Worm (Caenorhabditis elegans): ENCODE results near the gene phf-34.

The phf-34 gene

ce11 chrX:9934009-9934323 lies 34.7 kb upstream of the phf-34 start (continued):
- TF ChIP-seq mxl-2 (GFP tag; conservative IDR thresholded peaks at IDR 0.05) (no peak), lin-1 (GFP tag; IDR thresholded peaks at IDR 0.05) (no peak), hlh-11 (tag; optimal IDR thresholded peaks at IDR 0.05) (peak; percentile 19), ces-1 (GFP tag; optimal IDR thresholded peaks at IDR 0.05) (no peak), gei-8 (GFP tag; optimal IDR thresholded peaks at IDR 0.05) (no peak), zip-2 (tag; optimal IDR thresholded peaks at IDR 0.05) (no peak), snpc-1.2 (GFP tag; IDR thresholded peaks at IDR 0.05) (no peak), fos-1 (tag; optimal IDR thresholded peaks at IDR 0.05) (no peak), lin-29 (GFP tag; IDR thresholded peaks at IDR 0.05) (no peak), lin-13 (GFP tag; optimal IDR thresholded peaks at IDR 0.05) (no peak), aha-1 (tag) (no peak), lim-7 (GFP tag; IDR thresholded peaks at IDR 0.05) (no peak), nhr-28 (tag; optimal IDR thresholded peaks at IDR 0.05) (peak; percentile 37), pqm-1 (tag; optimal IDR thresholded peaks at IDR 0.05) (peak; percentile 37), nhr-48 (tag; optimal IDR thresholded peaks at IDR 0.05) (no peak), F44E2.7 (GFP tag; IDR thresholded peaks at IDR 0.05) (no peak), ZK337.2 (GFP tag; IDR thresholded peaks at IDR 0.05) (no peak), ztf-11 (tag; optimal IDR thresholded peaks at IDR 0.05) (no peak), R02D3.7 (tag; optimal IDR thresholded peaks at IDR 0.05) (no peak)

DNA sequence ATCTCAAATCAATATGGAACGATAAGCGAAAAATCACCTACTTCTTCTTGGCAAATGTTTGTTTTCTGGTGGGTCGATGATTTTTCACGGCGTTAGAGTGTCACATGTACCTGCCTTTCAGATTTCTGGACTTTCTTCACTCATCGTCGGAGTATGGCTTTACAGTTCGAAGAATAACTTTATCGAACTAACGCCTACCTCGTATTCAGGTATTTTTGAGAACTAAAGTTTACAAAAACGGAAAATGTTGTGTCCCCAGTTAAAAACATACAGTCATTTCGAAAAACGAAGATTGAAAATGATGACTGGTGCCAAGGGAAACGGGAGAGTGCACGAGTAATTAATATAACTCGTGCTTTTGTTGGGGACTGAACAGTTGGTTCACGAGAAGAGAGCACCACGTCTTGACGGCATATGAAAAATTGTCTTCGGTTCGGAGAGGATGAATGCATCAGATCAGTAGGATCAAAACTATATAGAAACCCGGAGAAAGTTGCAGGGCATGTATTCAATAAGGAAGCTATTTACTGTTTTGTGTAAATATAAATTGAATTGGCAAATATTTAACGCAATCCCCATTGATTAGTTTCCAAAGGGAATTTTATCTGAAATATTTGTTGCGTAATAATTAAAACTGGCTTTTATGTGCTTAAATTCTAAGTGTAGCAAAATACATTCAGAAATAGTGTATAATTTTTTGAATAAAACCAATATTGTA lies 34.2 kb upstream of the phf-34 start:
- no peak for TF ChIP-seq lin-38 (GFP tag; IDR thresholded peaks at IDR 0.05)
- TF ChIP-seq hif-1 (tag; optimal IDR thresholded peaks at IDR 0.05) = no peak
- no peak for TF ChIP-seq daf-19 (GFP tag; conservative IDR thresholded peaks at IDR 0.05)
- TF ChIP-seq daf-16 (GFP tag; optimal IDR thresholded peaks at IDR 0.05) = no peak
- peak; percentile 11 for TF ChIP-seq daf-16 (tag; optimal IDR thresholded peaks at IDR 0.05)
- TF ChIP-seq zfp-3 (GFP tag; conservative IDR thresholded peaks at IDR 0.05) = no peak
- TF ChIP-seq unc-62 (GFP tag; optimal IDR thresholded peaks at IDR 0.05 in 1 of 2) = peak in 1 of 2 experiments; percentile 65
- TF ChIP-seq unc-62 (tag; optimal IDR thresholded peaks at IDR 0.05) = no peak
- peak; percentile 32 for TF ChIP-seq hlh-30 (tag; optimal IDR thresholded peaks at IDR 0.05; ENCODE audit: insufficient read depth)
- no peak for TF ChIP-seq hlh-11 (tag; optimal IDR thresholded peaks at IDR 0.05)

DNA sequence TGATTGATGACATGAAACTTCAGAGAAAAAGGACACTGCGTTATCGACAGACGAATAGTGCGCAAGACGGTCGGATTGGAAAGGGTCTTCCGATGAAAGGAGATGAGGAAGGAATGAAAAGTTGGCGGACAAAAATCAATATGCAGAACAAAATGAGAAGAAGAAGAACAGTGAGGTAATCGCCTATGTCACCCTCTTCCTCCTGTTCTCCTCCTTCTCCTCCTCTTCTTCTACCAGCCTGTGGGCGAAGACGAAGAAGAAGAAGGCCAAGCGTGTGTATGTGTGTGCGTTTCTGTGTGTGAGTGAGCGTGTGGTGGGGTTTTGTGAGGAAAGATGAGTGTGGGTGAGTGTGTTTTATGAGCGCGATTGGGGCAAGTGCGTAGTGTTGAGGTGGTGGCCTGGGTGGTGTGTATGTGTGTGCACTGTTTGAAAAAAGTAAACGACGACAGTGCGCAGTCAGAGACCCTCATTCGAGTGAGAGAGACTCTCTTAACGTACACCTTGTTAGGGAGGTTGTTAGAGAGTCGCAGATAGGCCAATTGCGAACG lies 33.0 kb upstream of the phf-34 start, which contains the start of gene tsp-21:
tsp-21 (plus strand) TSS at position 146 of the 548 bp plus-strand sequence.
- TF ChIP-seq mep-1 (tag; optimal IDR thresholded peaks at IDR 0.05) (peak; percentile 96), F10B5.3 (tag; optimal IDR thresholded peaks at IDR 0.05) (peak; percentile 14), php-3 (GFP tag; IDR thresholded peaks at IDR 0.05) (peak; percentile 69), mxl-3 (GFP tag; optimal IDR thresholded peaks at IDR 0.05) (peak; percentile 81), egl-27 (tag; optimal IDR thresholded peaks at IDR 0.05) (no peak), madf-9 (GFP tag; conservative IDR thresholded peaks at IDR 0.05) (peak; percentile 40; the same call in 1 of the 2 replicates), fkh-10 (GFP tag; optimal IDR thresholded peaks at IDR 0.05) (no peak), lsy-2 (tag; optimal IDR thresholded peaks at IDR 0.05) (peak; percentile 77 to 78), zag-1 (tag; optimal IDR thresholded peaks at IDR 0.05) (no peak), aha-1 (tag) (peak; percentile 97), daf-12 (tag; optimal IDR thresholded peaks at IDR 0.05) (no peak), skn-1 (tag; optimal IDR thresholded peaks at IDR 0.05) (no peak), nhr-11 (tag; optimal IDR thresholded peaks at IDR 0.05) (peak; percentile 61), mes-2 (tag; optimal IDR thresholded peaks at IDR 0.05; ENCODE audit: poor library complexity, severe bottlenecking) (peak; percentile 72), nhr-41 (GFP tag; IDR thresholded peaks at IDR 0.05) (0 out of 2 replicates have a peak, but pooled peaks have one; percentile 38), ceh-28 (tag; optimal IDR thresholded peaks at IDR 0.05) (peak; percentile 47), R02D3.7 (tag; optimal IDR thresholded peaks at IDR 0.05) (no peak), nhr-77 (tag; optimal IDR thresholded peaks at IDR 0.05) (peak; percentile 91), pqm-1 (tag; optimal IDR thresholded peaks at IDR 0.05) (peak; percentile 36), lin-13 (GFP tag; optimal IDR thresholded peaks at IDR 0.05) (peak; percentile 74), ZK546.5 (tag; optimal IDR thresholded peaks at IDR 0.05) (no peak), nhr-6 (tag; optimal IDR thresholded peaks at IDR 0.05) (peak; percentile 70), nhr-25 (tag; optimal IDR thresholded peaks at IDR 0.05; ENCODE audit: borderline replicate concordance, insufficient read depth) (peak; percentile 86), T26A8.4 (GFP tag; IDR thresholded peaks at IDR 0.05) (peak; percentile 61), ZK337.2 (GFP tag; IDR thresholded peaks at IDR 0.05) (no peak), ztf-7 (tag; optimal IDR thresholded peaks at IDR 0.05) (peak; percentile 32)

All from whole organism, L4 larva.